Fruit fly (Drosophila melanogaster): ENCODE data around the gene CG13622.

CG13622 gene

dm6 chr3R:24563039-24563825 lies 39.8 kb upstream of the CG13622 start:
- no peak for TF ChIP-seq Mnt (GFP tag; optimal IDR thresholded peaks at IDR 0.05)
- TF ChIP-seq CG7045 (GFP tag; optimal IDR thresholded peaks at IDR 0.05), result no peak
- TF ChIP-seq Crg-1 (GFP tag; optimal IDR thresholded peaks at IDR 0.05), result no peak
- TF ChIP-seq cic (GFP tag; optimal IDR thresholded peaks at IDR 0.05), result peak; percentile 25
- TF ChIP-seq CG7101 (tag; optimal IDR thresholded peaks at IDR 0.05), result no peak
- TF ChIP-seq Hr96 (GFP tag; optimal IDR thresholded peaks at IDR 0.05), result no peak
- TF ChIP-seq CG14711 (tag; optimal IDR thresholded peaks at IDR 0.05), result no peak
- TF ChIP-seq CG1620 (GFP tag; optimal IDR thresholded peaks at IDR 0.05), result no peak
- TF ChIP-seq cnc (optimal IDR thresholded peaks at IDR 0.05), result no peak
- no peak for TF ChIP-seq tj (GFP tag; optimal IDR thresholded peaks at IDR 0.05)
- peak; percentile 82 for TF ChIP-seq kay (GFP tag; ENCODE audit: borderline replicate concordance)
- no peak for TF ChIP-seq CG12768 (GFP tag; optimal IDR thresholded peaks at IDR 0.05)
- no peak for TF ChIP-seq CG5204 (GFP tag; optimal IDR thresholded peaks at IDR 0.05)

DNA sequence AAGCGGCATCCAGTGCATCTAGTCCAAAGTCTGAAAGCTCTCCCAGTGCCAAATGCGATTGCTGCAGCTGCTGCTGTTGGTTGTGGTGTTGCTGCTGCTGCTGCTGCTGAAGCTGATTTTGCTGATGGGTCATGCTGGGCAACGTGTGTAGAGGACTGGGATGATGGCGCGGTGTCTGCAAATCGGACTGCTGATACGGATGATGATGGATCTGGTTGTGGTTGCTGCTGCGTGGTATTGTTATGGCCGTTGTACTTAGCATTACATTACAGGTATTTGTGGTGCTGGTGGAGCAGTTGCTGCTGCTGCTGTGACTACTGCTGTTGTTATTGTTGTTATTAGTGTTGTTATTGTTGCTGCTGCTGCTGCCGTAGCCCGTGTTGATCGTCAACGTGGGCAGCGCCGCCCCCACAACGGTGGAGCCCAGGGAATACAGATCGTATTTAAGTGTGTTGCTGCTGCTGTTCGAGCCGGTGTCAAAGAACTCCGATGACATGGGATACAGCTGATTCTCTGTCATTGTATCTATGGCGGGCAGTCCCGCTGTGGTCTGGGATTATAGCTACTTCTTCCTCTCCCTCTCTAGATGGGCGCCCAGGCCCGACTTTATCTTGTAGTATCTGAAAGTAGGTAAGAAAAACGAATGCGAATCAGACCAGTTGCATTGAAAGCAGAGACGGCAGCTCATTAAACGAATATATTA lies 39.0 kb upstream of the CG13622 start:
- TF ChIP-seq CG11617 (GFP tag; optimal IDR thresholded peaks at IDR 0.05) (no peak), CG7045 (GFP tag; optimal IDR thresholded peaks at IDR 0.05) (no peak), Mnt (GFP tag; optimal IDR thresholded peaks at IDR 0.05) (no peak), cic (GFP tag; optimal IDR thresholded peaks at IDR 0.05) (no peak), kay (GFP tag; ENCODE audit: borderline replicate concordance) (no peak), Clk (GFP tag; optimal IDR thresholded peaks at IDR 0.05) (no peak), tj (GFP tag; optimal IDR thresholded peaks at IDR 0.05) (no peak), CG12768 (GFP tag; optimal IDR thresholded peaks at IDR 0.05) (no peak), toe (GFP tag; optimal IDR thresholded peaks at IDR 0.05) (no peak), bab1 (GFP tag; optimal IDR thresholded peaks at IDR 0.05) (no peak), ovo (GFP tag; optimal IDR thresholded peaks at IDR 0.05) (no peak)

DNA sequence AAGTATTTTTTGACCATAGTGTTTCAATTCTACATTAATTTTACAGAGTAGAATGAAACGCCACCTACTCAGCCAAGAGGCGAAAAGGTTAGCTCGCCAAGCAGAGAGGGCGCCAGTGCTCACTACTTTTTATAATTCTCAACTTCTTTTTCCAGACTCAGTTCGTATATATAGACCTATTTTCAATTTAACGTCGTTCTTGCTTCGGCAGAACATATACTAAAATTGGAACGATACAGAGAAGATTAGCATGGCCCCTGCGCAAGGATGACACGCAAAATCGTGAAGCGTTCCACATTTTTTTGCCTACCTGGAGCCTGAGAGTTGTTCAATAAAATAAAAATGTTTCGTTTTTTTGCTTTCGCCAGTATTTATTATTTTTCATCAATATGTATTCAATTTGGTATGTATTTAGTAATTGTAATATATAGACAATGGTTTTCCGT lies 33.6 kb upstream of the CG13622 start:
- TF ChIP-seq CG7045 (GFP tag; optimal IDR thresholded peaks at IDR 0.05), result peak; percentile 4
- peak; percentile 34 for TF ChIP-seq CG12768 (GFP tag; optimal IDR thresholded peaks at IDR 0.05)
- TF ChIP-seq CG5204 (GFP tag; optimal IDR thresholded peaks at IDR 0.05), result no peak
- TF ChIP-seq cic (GFP tag; optimal IDR thresholded peaks at IDR 0.05), result peak; percentile 70
- TF ChIP-seq Mnt (GFP tag; optimal IDR thresholded peaks at IDR 0.05), result peak; percentile 17
- TF ChIP-seq CG7101 (tag; optimal IDR thresholded peaks at IDR 0.05), result peak; percentile 47
- TF ChIP-seq bab1 (GFP tag; optimal IDR thresholded peaks at IDR 0.05), result peak; percentile 37
- TF ChIP-seq CG33017 (tag; optimal IDR thresholded peaks at IDR 0.05), result no peak
- no peak for TF ChIP-seq Clk (GFP tag; optimal IDR thresholded peaks at IDR 0.05)
- TF ChIP-seq cnc (optimal IDR thresholded peaks at IDR 0.05), result peak; percentile 55 to 78
- peak; percentile 59 for TF ChIP-seq pad (GFP tag; optimal IDR thresholded peaks at IDR 0.05)
- peak; percentile 80 for TF ChIP-seq Crg-1 (GFP tag; optimal IDR thresholded peaks at IDR 0.05)
- TF ChIP-seq CG11617 (GFP tag; optimal IDR thresholded peaks at IDR 0.05), result peak; percentile 33
- no peak for TF ChIP-seq kay (GFP tag; ENCODE audit: borderline replicate concordance)
- TF ChIP-seq CG1620 (GFP tag; optimal IDR thresholded peaks at IDR 0.05), result peak; percentile 74
- peak; percentile 23 for TF ChIP-seq ovo (GFP tag; optimal IDR thresholded peaks at IDR 0.05)
- TF ChIP-seq toe (GFP tag; optimal IDR thresholded peaks at IDR 0.05), result no peak
- TF ChIP-seq CG14711 (tag; optimal IDR thresholded peaks at IDR 0.05), result no peak
- peak; percentile 18 for TF ChIP-seq tj (GFP tag; optimal IDR thresholded peaks at IDR 0.05)
- TF ChIP-seq Hr96 (GFP tag; optimal IDR thresholded peaks at IDR 0.05), result no peak

- TF ChIP-seq cnc (optimal IDR thresholded peaks at IDR 0.05), result no peak
- no peak for TF ChIP-seq CG11617 (GFP tag; optimal IDR thresholded peaks at IDR 0.05)
- TF ChIP-seq pad (GFP tag; optimal IDR thresholded peaks at IDR 0.05), result no peak
- TF ChIP-seq CG33017 (tag; optimal IDR thresholded peaks at IDR 0.05), result no peak
- TF ChIP-seq CG14711 (tag; optimal IDR thresholded peaks at IDR 0.05), result no peak
- no peak for TF ChIP-seq CG12768 (GFP tag; optimal IDR thresholded peaks at IDR 0.05)
- no peak for TF ChIP-seq CG5204 (GFP tag; optimal IDR thresholded peaks at IDR 0.05)
- TF ChIP-seq Clk (GFP tag; optimal IDR thresholded peaks at IDR 0.05), result no peak
- no peak for TF ChIP-seq Crg-1 (GFP tag; optimal IDR thresholded peaks at IDR 0.05)
- TF ChIP-seq cic (GFP tag; optimal IDR thresholded peaks at IDR 0.05), result no peak
- no peak for TF ChIP-seq Hr96 (GFP tag; optimal IDR thresholded peaks at IDR 0.05)
- no peak for TF ChIP-seq kay (GFP tag; ENCODE audit: borderline replicate concordance)
- no peak for TF ChIP-seq CG1620 (GFP tag; optimal IDR thresholded peaks at IDR 0.05)
- TF ChIP-seq ovo (GFP tag; optimal IDR thresholded peaks at IDR 0.05), result no peak
- TF ChIP-seq toe (GFP tag; optimal IDR thresholded peaks at IDR 0.05), result no peak
- no peak for TF ChIP-seq CG7101 (tag; optimal IDR thresholded peaks at IDR 0.05)
- no peak for TF ChIP-seq Mnt (GFP tag; optimal IDR thresholded peaks at IDR 0.05)
- TF ChIP-seq CG7045 (GFP tag; optimal IDR thresholded peaks at IDR 0.05), result no peak
Measured at dm6 chr3R:24556554-24556953, 33.1 kb upstream of the CG13622 start.

dm6 chr3R:24555932-24556331 lies 32.5 kb upstream of the CG13622 start:
- TF ChIP-seq tj (GFP tag; optimal IDR thresholded peaks at IDR 0.05) (no peak), kay (GFP tag; ENCODE audit: borderline replicate concordance) (peak; percentile 27)

DNA sequence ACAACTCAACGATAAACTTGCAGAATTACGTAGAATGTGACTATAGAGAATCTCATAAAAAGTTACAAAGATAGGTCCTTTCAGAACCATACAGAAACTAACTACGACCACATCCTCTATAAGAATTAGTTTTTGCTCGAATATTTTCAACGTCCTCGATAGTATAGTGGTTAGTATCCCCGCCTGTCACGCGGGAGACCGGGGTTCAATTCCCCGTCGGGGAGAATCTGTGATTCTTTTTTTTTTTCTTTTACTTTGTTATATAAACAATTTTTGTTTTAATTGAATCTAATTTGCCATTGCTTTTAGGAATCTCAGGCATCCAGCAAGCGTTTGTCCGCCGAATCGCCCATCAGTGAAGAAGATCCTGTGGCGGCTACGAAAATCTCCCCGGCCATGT lies 31.7 kb upstream of the CG13622 start:
- TF ChIP-seq tj (GFP tag; optimal IDR thresholded peaks at IDR 0.05), result no peak
- no peak for TF ChIP-seq Hr96 (GFP tag; optimal IDR thresholded peaks at IDR 0.05)
- no peak for TF ChIP-seq cic (GFP tag; optimal IDR thresholded peaks at IDR 0.05)
- TF ChIP-seq CG7101 (tag; optimal IDR thresholded peaks at IDR 0.05), result no peak
- no peak for TF ChIP-seq Crg-1 (GFP tag; optimal IDR thresholded peaks at IDR 0.05)
